Worm (Caenorhabditis elegans): ENCODE results near the gene R07B7.8.
A peak's percentile ranks its signal among the peaks of the same experiment; 100 is the strongest.

DNA sequence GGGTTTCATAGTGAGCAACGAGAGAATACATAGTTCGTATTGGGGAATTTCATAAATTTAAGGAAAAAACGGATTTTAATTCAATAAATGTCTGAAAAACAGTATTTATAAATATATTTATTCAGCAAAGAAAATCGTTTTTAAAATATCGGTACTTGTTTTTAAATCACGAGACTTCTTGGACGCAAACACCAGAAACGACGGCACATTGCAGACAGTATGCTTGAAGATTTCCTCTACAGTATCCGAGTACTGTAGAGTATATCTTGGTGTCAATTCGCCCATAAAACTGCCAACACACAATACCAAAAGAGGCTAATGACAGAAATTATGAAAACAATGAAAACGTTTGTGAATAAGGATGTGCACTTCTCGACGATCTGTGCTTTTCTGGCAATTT lies 18.3 kb downstream of the R07B7.8 start:
- no peak for TF ChIP-seq him-1 (tag; optimal IDR thresholded peaks at IDR 0.05)
- no peak for TF ChIP-seq dao-5 (tag; optimal IDR thresholded peaks at IDR 0.05)
- TF ChIP-seq W03F9.2 (tag; optimal IDR thresholded peaks at IDR 0.05) = peak; percentile 39
